Worm (Caenorhabditis elegans) whole organism, L1 larva: ENCODE measurements around the gene F56D3.1.

Experiments
- C04F5.9 ChIP-seq: sonication (generic microtip); optimal IDR thresholded peaks from 2 replicates; lab custom pipeline; 2016; ENCODE audit warnings: missing genetic modification characterization, missing compliant biosample characterization
- C16A3.4 ChIP-seq: fragments of 150-350 bp; optimal IDR thresholded peaks from 2 replicates; lab custom pipeline; 2014; ENCODE audit warnings: missing biosample characterization, missing genetic modification characterization
- C34B4.2 ChIP-seq: sonication (generic microtip); optimal IDR thresholded peaks from 2 replicates; lab custom pipeline; 2017; ENCODE audit warnings: mild to moderate bottlenecking, missing genetic modification characterization, missing compliant biosample characterization
- aly-2 ChIP-seq: fragments of 150-350 bp; optimal IDR thresholded peaks from 2 replicates; lab custom pipeline; 2014; ENCODE audit warnings: missing biosample characterization, missing genetic modification characterization
- blmp-1 ChIP-seq: fragments of 150-350 bp; optimal IDR thresholded peaks from 2 replicates; lab custom pipeline; 2014; ENCODE audit warnings: missing biosample characterization, missing genetic modification characterization
- ces-1 ChIP-seq: fragments of 150-350 bp; optimal IDR thresholded peaks from 2 replicates; lab custom pipeline; 2014; ENCODE audit warnings: missing biosample characterization, missing genetic modification reagents, missing genetic modification characterization
- dpl-1 ChIP-seq, 3 experiments: fragments of 150-350 bp in 2 of 3; sonication (generic microtip) in 1 of 3; optimal IDR thresholded peaks; 2 replicates each; lab custom pipeline; 2014 to 2017; ENCODE audit warnings: missing biosample characterization in 3 of 3, missing genetic modification characterization in 3 of 3, missing genetic modification reagents in 3 of 3
- egl-27 ChIP-seq, 2 experiments: fragments of 150-350 bp in 1 of 2; sonication (generic microtip); optimal IDR thresholded peaks; 3 replicates each; lab custom pipeline; 2017 to 2018; ENCODE audit warnings: missing biosample characterization in 2 of 2, missing genetic modification characterization in 2 of 2, missing genetic modification reagents in 2 of 2
- elt-2 ChIP-seq: sonication (generic microtip); optimal IDR thresholded peaks from 2 replicates; lab custom pipeline; 2016; ENCODE audit warnings: missing genetic modification characterization, mild to moderate bottlenecking, inconsistent platforms, missing compliant biosample characterization, missing genetic modification reagents
- ets-5 ChIP-seq: fragments of 200-800 bp; sonication (Bioruptor generic); IDR thresholded peaks from 2 replicates; pipeline ENCODE4 v1.3.6; 2022; ENCODE audit warnings: missing genetic modification characterization, missing compliant biosample characterization
- fkh-10 ChIP-seq: sonication (generic microtip); optimal IDR thresholded peaks from 2 replicates; lab custom pipeline; 2017; ENCODE audit warnings: missing biosample characterization, missing genetic modification reagents, missing genetic modification characterization
- fkh-4 ChIP-seq: sonication (generic microtip); optimal IDR thresholded peaks from 2 replicates; lab custom pipeline; 2016; ENCODE audit warnings: missing compliant biosample characterization, missing genetic modification characterization, borderline replicate concordance
- fkh-8 ChIP-seq: sonication (generic microtip); optimal IDR thresholded peaks from 2 replicates; lab custom pipeline; 2016; ENCODE audit warnings: mild to moderate bottlenecking, missing genetic modification characterization, missing compliant biosample characterization
- grh-1 ChIP-seq: fragments of 200-800 bp; sonication (Bioruptor generic); IDR thresholded peaks from 2 replicates; pipeline ENCODE4 v1.3.6; 2022; ENCODE audit warnings: missing genetic modification reagents, missing genetic modification characterization, missing compliant biosample characterization
- hlh-17 ChIP-seq: fragments of 200-800 bp; sonication (Bioruptor generic); optimal IDR thresholded peaks from 2 replicates; lab custom pipeline; 2018; ENCODE audit warnings: missing genetic modification characterization, mild to moderate bottlenecking, missing compliant biosample characterization, moderate library complexity, borderline replicate concordance
- irx-1 ChIP-seq: sonication (generic microtip); optimal IDR thresholded peaks from 2 replicates; lab custom pipeline; 2016; ENCODE audit warnings: missing genetic modification characterization, missing compliant biosample characterization
- lin-14 ChIP-seq: fragments of 200-800 bp; sonication (Bioruptor generic); optimal IDR thresholded peaks from 2 replicates; lab custom pipeline; 2018; ENCODE audit warnings: mild to moderate bottlenecking, missing genetic modification characterization, moderate library complexity, missing compliant biosample characterization
- mdl-1 ChIP-seq, 2 experiments: fragments of 150-350 bp; optimal IDR thresholded peaks; 2 replicates each; lab custom pipeline; 2014 to 2017; ENCODE audit warnings: missing biosample characterization in 2 of 2, missing genetic modification characterization in 2 of 2, inconsistent platforms in 1 of 2
- mep-1 ChIP-seq: fragments of 150-350 bp; optimal IDR thresholded peaks from 2 replicates; lab custom pipeline; 2014; ENCODE audit warnings: missing biosample characterization, missing genetic modification characterization
- nhr-11 ChIP-seq: fragments of 150-350 bp; optimal IDR thresholded peaks from 2 replicates; lab custom pipeline; 2014; ENCODE audit warnings: missing biosample characterization, missing genetic modification characterization
- nhr-19 ChIP-seq: fragments of 200-800 bp; sonication (Bioruptor generic); conservative IDR thresholded peaks from 2 replicates; pipeline ENCODE4 v1.3.6; 2022; ENCODE audit warnings: missing genetic modification characterization, missing compliant biosample characterization
- nhr-20 ChIP-seq: sonication (generic microtip); optimal IDR thresholded peaks from 2 replicates; lab custom pipeline; 2016; ENCODE audit warnings: mild to moderate bottlenecking, missing genetic modification characterization, missing compliant biosample characterization
- nhr-28 ChIP-seq: fragments of 150-350 bp; optimal IDR thresholded peaks from 2 replicates; lab custom pipeline; 2014; ENCODE audit warnings: missing biosample characterization, missing genetic modification characterization
- nhr-47 ChIP-seq: sonication (generic microtip); optimal IDR thresholded peaks from 2 replicates; lab custom pipeline; 2016; ENCODE audit warnings: mild to moderate bottlenecking, missing genetic modification characterization, moderate library complexity, missing compliant biosample characterization
- nhr-71 ChIP-seq: sonication (generic microtip); optimal IDR thresholded peaks from 2 replicates; lab custom pipeline; 2016; ENCODE audit warnings: mild to moderate bottlenecking, missing genetic modification characterization, moderate library complexity, missing compliant biosample characterization
- nhr-77 ChIP-seq: fragments of 150-350 bp; optimal IDR thresholded peaks from 2 replicates; lab custom pipeline; 2014; ENCODE audit warnings: missing biosample characterization, missing genetic modification characterization
- nhr-85 ChIP-seq: sonication (generic microtip); peaks from one replicate; lab custom pipeline; 2016; ENCODE audit warnings: missing genetic modification characterization, inconsistent platforms, missing compliant biosample characterization
- nhr-90 ChIP-seq: sonication (generic microtip); optimal IDR thresholded peaks from 2 replicates; lab custom pipeline; 2016; ENCODE audit warnings: mild to moderate bottlenecking, missing genetic modification characterization, missing compliant biosample characterization; ENCODE audit not compliant: poor library complexity
- pag-3 ChIP-seq: sonication (generic microtip); optimal IDR thresholded peaks from 2 replicates; lab custom pipeline; 2017; ENCODE audit warnings: missing genetic modification characterization, mild to moderate bottlenecking, missing compliant biosample characterization, antibody characterized with exemption, borderline replicate concordance; ENCODE audit not compliant: insufficient read depth
- snpc-4 ChIP-seq: fragments of 150-350 bp; optimal IDR thresholded peaks from 2 replicates; lab custom pipeline; 2014; ENCODE audit warnings: missing biosample characterization, missing genetic modification characterization
- snu-23 ChIP-seq: sonication (generic microtip); optimal IDR thresholded peaks from 2 replicates; lab custom pipeline; 2016; ENCODE audit warnings: missing genetic modification characterization, missing compliant biosample characterization
- unc-130 ChIP-seq: fragments of 150-350 bp; optimal IDR thresholded peaks from 2 replicates; lab custom pipeline; 2017; ENCODE audit warnings: missing biosample characterization, missing genetic modification characterization, inconsistent platforms
- unc-86 ChIP-seq: sonication (generic microtip); optimal IDR thresholded peaks from 2 replicates; lab custom pipeline; 2016; ENCODE audit warnings: missing genetic modification characterization, missing compliant biosample characterization
- zip-4 ChIP-seq: fragments of 200-800 bp; sonication (Bioruptor generic); optimal IDR thresholded peaks from 2 replicates; lab custom pipeline; 2018; ENCODE audit warnings: mild to moderate bottlenecking, missing genetic modification characterization, moderate library complexity, missing compliant biosample characterization
- ztf-11 ChIP-seq, 2 experiments: sonication (generic microtip); optimal IDR thresholded peaks; 2 replicates each; lab custom pipeline; 2016 to 2017; ENCODE audit warnings: missing genetic modification characterization in 2 of 2, missing biosample characterization in 1 of 2, missing compliant biosample characterization in 1 of 2

Gene F56D3.1

ce11 chrII:4118508-4118907, 27.6 kb upstream of the F56D3.1 start:
- TF ChIP-seq fkh-8 (no peak), nhr-71 (tag; lab: Kevin White, UChicago) (no peak)

- TF ChIP-seq dpl-1 (GFP tag; optimal IDR thresholded peaks at IDR 0.05; lab: Kevin White, UChicago) = no peak
- TF ChIP-seq ces-1 (GFP tag; lab: Kevin White, UChicago) = no peak
- no peak for TF ChIP-seq nhr-20
- no peak for TF ChIP-seq grh-1 (GFP tag; lab: Robert Waterston, UW)
- TF ChIP-seq snu-23 = no peak
- TF ChIP-seq nhr-11 (tag; lab: Kevin White, UChicago) = no peak
- TF ChIP-seq hlh-17 (GFP tag; lab: Kevin White, UChicago) = no peak
- no peak for TF ChIP-seq fkh-8
- no peak for TF ChIP-seq ets-5 (GFP tag; lab: Robert Waterston, UW)
- TF ChIP-seq nhr-19 (GFP tag; lab: Robert Waterston, UW) = no peak
- no peak for TF ChIP-seq nhr-77 (tag; lab: Kevin White, UChicago)
- no peak for TF ChIP-seq nhr-85
- TF ChIP-seq C04F5.9 (tag; lab: Kevin White, UChicago) = no peak
- no peak for TF ChIP-seq lin-14 (GFP tag; lab: Kevin White, UChicago)
- TF ChIP-seq zip-4 (GFP tag; lab: Kevin White, UChicago) = no peak
- no peak for TF ChIP-seq snpc-4 (tag; lab: Kevin White, UChicago)
- no peak for TF ChIP-seq ztf-11 (tag; optimal IDR thresholded peaks at IDR 0.05; lab: Kevin White, UChicago)
- TF ChIP-seq egl-27 (tag; optimal IDR thresholded peaks at IDR 0.05; lab: Kevin White, UChicago) = no peak
- no peak for TF ChIP-seq fkh-4 (tag; lab: Kevin White, UChicago)
Measured at ce11 chrII:4122899-4123298, 23.2 kb upstream of the F56D3.1 start.

ce11 chrII:4125239-4125638, 20.9 kb upstream of the F56D3.1 start:
- no peak for TF ChIP-seq pag-3
- no peak for TF ChIP-seq C16A3.4 (tag; lab: Kevin White, UChicago)
- no peak for TF ChIP-seq fkh-4 (tag; lab: Kevin White, UChicago)
- TF ChIP-seq elt-2 (tag; lab: Kevin White, UChicago) = no peak
- no peak for TF ChIP-seq blmp-1 (tag; lab: Kevin White, UChicago)
- TF ChIP-seq mdl-1 (tag; optimal IDR thresholded peaks at IDR 0.05; lab: Kevin White, UChicago) = no peak

ce11 chrII:4129450-4129849, 16.7 kb upstream of the F56D3.1 start:
- no peak for TF ChIP-seq C34B4.2 (tag; lab: Kevin White, UChicago)
- no peak for TF ChIP-seq nhr-28
- TF ChIP-seq unc-130 (tag; lab: Kevin White, UChicago) = no peak
- no peak for TF ChIP-seq aly-2 (tag; lab: Kevin White, UChicago)
- no peak for TF ChIP-seq nhr-90 (tag; lab: Kevin White, UChicago)

ce11 chrII:4130074-4130663, 16.0 kb upstream of the F56D3.1 start:
- TF ChIP-seq lin-14 (GFP tag; lab: Kevin White, UChicago) = peak; percentile 28
- peak; percentile 29 for TF ChIP-seq unc-86

ce11 chrII:4133332-4133731, 12.8 kb upstream of the F56D3.1 start:
- no peak for TF ChIP-seq elt-2 (tag; lab: Kevin White, UChicago)
- TF ChIP-seq fkh-10 (GFP tag; lab: Kevin White, UChicago) = peak; percentile 98
- peak; percentile 4 for TF ChIP-seq nhr-47 (tag; lab: Kevin White, UChicago)
- TF ChIP-seq lin-14 (GFP tag; lab: Kevin White, UChicago) = peak; percentile 74
- peak; percentile 31 for TF ChIP-seq irx-1 (tag; lab: Kevin White, UChicago)
- TF ChIP-seq mep-1 = no peak
- peak; percentile 9 for TF ChIP-seq nhr-71 (tag; lab: Kevin White, UChicago)
